Fruit fly (Drosophila melanogaster) whole organism, prepupa: Measurements from ENCODE around the gene Ance.

Experiments
- Blimp-1 ChIP-seq: fragments of 200-800 bp; sonication (Bioruptor generic); optimal IDR thresholded peaks from 3 replicates; lab custom pipeline; 2017; ENCODE audit warnings: missing biosample characterization, missing genetic modification characterization, mild to moderate bottlenecking, moderate library complexity, missing genetic modification reagents
- CG10631 ChIP-seq: fragments of 200-800 bp; sonication (Bioruptor generic); optimal IDR thresholded peaks from 2 replicates; lab custom pipeline; 2016; ENCODE audit warnings: missing biosample characterization, missing genetic modification characterization
- CG10669 ChIP-seq: fragments of 200-800 bp; sonication (Bioruptor generic); optimal IDR thresholded peaks from 3 replicates; lab custom pipeline; 2018; ENCODE audit warnings: missing biosample characterization, mild to moderate bottlenecking, missing genetic modification characterization, moderate library complexity
- CG11294 ChIP-seq: fragments of 200-800 bp; sonication (Bioruptor generic); IDR thresholded peaks from 2 replicates; pipeline ENCODE4 v1.3.6; 2022; ENCODE audit warnings: missing biosample characterization, missing genetic modification characterization
- CG11762 ChIP-seq: fragments of 200-800 bp; sonication (Bioruptor generic); optimal IDR thresholded peaks from 3 replicates; lab custom pipeline; 2016; ENCODE audit warnings: missing biosample characterization, missing genetic modification characterization; ENCODE audit not compliant: insufficient read depth
- CG11902 ChIP-seq: fragments of 200-800 bp; sonication (Bioruptor generic); optimal IDR thresholded peaks from 3 replicates; lab custom pipeline; 2016; ENCODE audit warnings: missing biosample characterization, missing genetic modification characterization
- CG15336 ChIP-seq: fragments of 200-800 bp; sonication (Bioruptor generic); IDR thresholded peaks from 2 replicates; pipeline ENCODE4 v1.3.6; 2022; ENCODE audit warnings: missing biosample characterization, missing genetic modification characterization
- CG1621 ChIP-seq: fragments of 200-800 bp; sonication (Bioruptor generic); optimal IDR thresholded peaks from 3 replicates; lab custom pipeline; 2018; ENCODE audit warnings: missing biosample characterization, mild to moderate bottlenecking, missing genetic modification characterization
- CG16779 ChIP-seq: fragments of 200-800 bp; sonication (Bioruptor generic); optimal IDR thresholded peaks from 3 replicates; lab custom pipeline; 2017; ENCODE audit warnings: missing biosample characterization, mild to moderate bottlenecking, missing genetic modification characterization
- CG32006 ChIP-seq: fragments of 200-800 bp; sonication (Bioruptor generic); optimal IDR thresholded peaks from 3 replicates; lab custom pipeline; 2017; ENCODE audit warnings: missing biosample characterization, mild to moderate bottlenecking, missing genetic modification characterization
- CG34406 ChIP-seq: fragments of 200-800 bp; sonication (Bioruptor generic); optimal IDR thresholded peaks from 3 replicates; lab custom pipeline; 2016; ENCODE audit warnings: missing biosample characterization, missing genetic modification characterization
- CG3919 ChIP-seq: fragments of 200-800 bp; sonication (Bioruptor generic); optimal IDR thresholded peaks from 3 replicates; lab custom pipeline; 2016; ENCODE audit warnings: missing biosample characterization, missing genetic modification characterization
- CG4318 ChIP-seq: fragments of 200-800 bp; sonication (Bioruptor generic); optimal IDR thresholded peaks from 3 replicates; lab custom pipeline; 2017; ENCODE audit warnings: missing biosample characterization, mild to moderate bottlenecking, missing genetic modification characterization
- CG6163 ChIP-seq: fragments of 200-800 bp; sonication (Bioruptor generic); IDR thresholded peaks from 3 replicates; pipeline ENCODE4 v1.3.6; 2022; ENCODE audit warnings: missing biosample characterization, missing genetic modification characterization
- CG6792 ChIP-seq: fragments of 200-800 bp; sonication (Bioruptor generic); optimal IDR thresholded peaks from 3 replicates; lab custom pipeline; 2016; ENCODE audit warnings: missing biosample characterization, missing genetic modification characterization
- CG6808 ChIP-seq: fragments of 200-800 bp; sonication (Bioruptor generic); optimal IDR thresholded peaks from 3 replicates; lab custom pipeline; 2017; ENCODE audit warnings: missing biosample characterization, missing genetic modification characterization, mild to moderate bottlenecking, moderate library complexity, missing genetic modification reagents
- CG8119 ChIP-seq: fragments of 200-800 bp; sonication (Bioruptor generic); IDR thresholded peaks from 3 replicates; pipeline ENCODE4 v1.3.6; 2022; ENCODE audit warnings: missing biosample characterization, missing genetic modification characterization
- CG8632 ChIP-seq: fragments of 200-800 bp; sonication (Bioruptor generic); optimal IDR thresholded peaks from 3 replicates; lab custom pipeline; 2016; ENCODE audit warnings: missing biosample characterization, missing genetic modification characterization
- CG9139 ChIP-seq: fragments of 200-800 bp; sonication (Bioruptor generic); optimal IDR thresholded peaks from 3 replicates; lab custom pipeline; 2017; ENCODE audit warnings: missing biosample characterization, mild to moderate bottlenecking, missing genetic modification characterization
- Eip78C ChIP-seq: fragments of 200-800 bp; sonication (Bioruptor generic); peaks from one replicate; lab custom pipeline; 2016; ENCODE audit warnings: missing biosample characterization, missing genetic modification characterization
- Eip93F ChIP-seq: fragments of 200-800 bp; sonication (Bioruptor generic); optimal IDR thresholded peaks from 2 replicates; lab custom pipeline; 2016; ENCODE audit warnings: missing biosample characterization, mild to moderate bottlenecking, missing genetic modification characterization
- Ets21C ChIP-seq: fragments of 200-800 bp; sonication (Bioruptor generic); optimal IDR thresholded peaks from 3 replicates; lab custom pipeline; 2016; ENCODE audit warnings: missing biosample characterization, missing genetic modification characterization
- Ets96B ChIP-seq: fragments of 200-800 bp; optimal IDR thresholded peaks from 2 replicates; lab custom pipeline; 2019; ENCODE audit warnings: missing biosample characterization, mild to moderate bottlenecking, missing genetic modification characterization, moderate library complexity
- Gug ChIP-seq: fragments of 200-800 bp; sonication (Bioruptor generic); IDR thresholded peaks from 2 replicates; pipeline ENCODE4 v1.3.6; 2022; ENCODE audit warnings: missing biosample characterization, missing genetic modification characterization
- Hr39 ChIP-seq: fragments of 200-800 bp; sonication (Bioruptor generic); optimal IDR thresholded peaks from 2 replicates; lab custom pipeline; 2016; ENCODE audit warnings: missing biosample characterization, missing genetic modification characterization
- Hr4 ChIP-seq: fragments of 200-800 bp; sonication (Bioruptor generic); optimal IDR thresholded peaks from 3 replicates; lab custom pipeline; 2016; ENCODE audit warnings: missing biosample characterization, missing genetic modification characterization
- Lpt ChIP-seq: fragments of 200-800 bp; sonication (Bioruptor generic); optimal IDR thresholded peaks from 3 replicates; lab custom pipeline; 2016; ENCODE audit warnings: missing biosample characterization, missing genetic modification characterization
- Met ChIP-seq: fragments of 200-800 bp; sonication (Bioruptor generic); optimal IDR thresholded peaks from 3 replicates; lab custom pipeline; 2016; ENCODE audit warnings: missing biosample characterization, missing genetic modification characterization
- OdsH ChIP-seq: fragments of 200-800 bp; sonication (Bioruptor generic); optimal IDR thresholded peaks from 3 replicates; lab custom pipeline; 2016; ENCODE audit warnings: missing biosample characterization, missing genetic modification characterization
- Smox ChIP-seq: fragments of 200-800 bp; sonication (Bioruptor generic); optimal IDR thresholded peaks from 3 replicates; lab custom pipeline; 2016; ENCODE audit warnings: missing biosample characterization, missing genetic modification characterization
- Sox14 ChIP-seq: fragments of 200-800 bp; sonication (Bioruptor generic); optimal IDR thresholded peaks from 3 replicates; lab custom pipeline; 2016; ENCODE audit warnings: missing biosample characterization, missing genetic modification characterization
- Sox15 ChIP-seq: fragments of 200-800 bp; sonication (Bioruptor generic); optimal IDR thresholded peaks from 3 replicates; lab custom pipeline; 2016; ENCODE audit warnings: missing biosample characterization, missing genetic modification characterization
- acj6 ChIP-seq: fragments of 200-800 bp; sonication (Bioruptor generic); optimal IDR thresholded peaks from 3 replicates; lab custom pipeline; 2016; ENCODE audit warnings: missing biosample characterization, missing genetic modification characterization
- dac ChIP-seq: fragments of 200-800 bp; sonication (Bioruptor generic); optimal IDR thresholded peaks from 2 replicates; lab custom pipeline; 2017; ENCODE audit warnings: missing biosample characterization, mild to moderate bottlenecking, missing genetic modification characterization
- dsx ChIP-seq: fragments of 200-800 bp; optimal IDR thresholded peaks from 3 replicates; lab custom pipeline; 2019; ENCODE audit warnings: missing biosample characterization, mild to moderate bottlenecking, missing genetic modification characterization, moderate library complexity; ENCODE audit not compliant: poor library complexity, severe bottlenecking
- esn ChIP-seq: fragments of 200-800 bp; sonication (Bioruptor generic); optimal IDR thresholded peaks from 2 replicates; lab custom pipeline; 2016; ENCODE audit warnings: missing biosample characterization, mild to moderate bottlenecking, missing genetic modification characterization, moderate library complexity
- fd59A ChIP-seq: fragments of 200-800 bp; sonication (Bioruptor generic); optimal IDR thresholded peaks from 2 replicates; lab custom pipeline; 2017; ENCODE audit warnings: missing biosample characterization, mild to moderate bottlenecking, missing genetic modification characterization, missing genetic modification reagents
- fd85E ChIP-seq: fragments of 200-800 bp; sonication (Bioruptor generic); optimal IDR thresholded peaks from 3 replicates; lab custom pipeline; 2016; ENCODE audit warnings: missing biosample characterization, missing genetic modification characterization
- fkh ChIP-seq: fragments of 200-800 bp; sonication (Bioruptor generic); optimal IDR thresholded peaks from 3 replicates; lab custom pipeline; 2017; ENCODE audit warnings: missing biosample characterization, mild to moderate bottlenecking, missing genetic modification characterization, moderate library complexity
- lz ChIP-seq: fragments of 200-800 bp; sonication (Bioruptor generic); optimal IDR thresholded peaks from 3 replicates; lab custom pipeline; 2016; ENCODE audit warnings: missing biosample characterization, missing genetic modification characterization
- net ChIP-seq: fragments of 200-800 bp; sonication (Bioruptor generic); optimal IDR thresholded peaks from 3 replicates; lab custom pipeline; 2016; ENCODE audit warnings: missing biosample characterization, missing genetic modification characterization
- pdm3 ChIP-seq: fragments of 200-800 bp; sonication (Bioruptor generic); optimal IDR thresholded peaks from 3 replicates; lab custom pipeline; 2016; ENCODE audit warnings: missing biosample characterization, missing genetic modification characterization
- salr ChIP-seq, 2 experiments: fragments of 200-800 bp; sonication (Bioruptor generic); optimal IDR thresholded peaks; 3 replicates each; lab custom pipeline; 2016 to 2018; ENCODE audit warnings: missing biosample characterization in 2 of 2, missing genetic modification characterization in 2 of 2, mild to moderate bottlenecking in 1 of 2
- spab ChIP-seq: fragments of 200-800 bp; sonication (Bioruptor generic); optimal IDR thresholded peaks from 2 replicates; lab custom pipeline; 2017; ENCODE audit warnings: missing biosample characterization, mild to moderate bottlenecking, missing genetic modification characterization, missing genetic modification reagents
- ss ChIP-seq, 2 experiments: fragments of 200-800 bp; sonication (Bioruptor generic); optimal IDR thresholded peaks; 2 replicates in 1 of 2; 3 replicates in 1 of 2; lab custom pipeline; 2017 to 2018; ENCODE audit warnings: mild to moderate bottlenecking in 2 of 2, missing biosample characterization in 2 of 2, missing genetic modification characterization in 2 of 2, moderate library complexity in 1 of 2
- svp ChIP-seq: fragments of 200-800 bp; sonication (Bioruptor generic); peaks from one replicate; lab custom pipeline; 2016; ENCODE audit warnings: missing biosample characterization, missing genetic modification characterization
- topi ChIP-seq: fragments of 200-800 bp; sonication (Bioruptor generic); optimal IDR thresholded peaks from 3 replicates; lab custom pipeline; 2016; ENCODE audit warnings: missing biosample characterization, missing genetic modification characterization
- vri ChIP-seq: fragments of 200-800 bp; sonication (Bioruptor generic); optimal IDR thresholded peaks from 3 replicates; lab custom pipeline; 2016; ENCODE audit warnings: missing biosample characterization, mild to moderate bottlenecking, missing genetic modification characterization

The Ance gene

DNA sequence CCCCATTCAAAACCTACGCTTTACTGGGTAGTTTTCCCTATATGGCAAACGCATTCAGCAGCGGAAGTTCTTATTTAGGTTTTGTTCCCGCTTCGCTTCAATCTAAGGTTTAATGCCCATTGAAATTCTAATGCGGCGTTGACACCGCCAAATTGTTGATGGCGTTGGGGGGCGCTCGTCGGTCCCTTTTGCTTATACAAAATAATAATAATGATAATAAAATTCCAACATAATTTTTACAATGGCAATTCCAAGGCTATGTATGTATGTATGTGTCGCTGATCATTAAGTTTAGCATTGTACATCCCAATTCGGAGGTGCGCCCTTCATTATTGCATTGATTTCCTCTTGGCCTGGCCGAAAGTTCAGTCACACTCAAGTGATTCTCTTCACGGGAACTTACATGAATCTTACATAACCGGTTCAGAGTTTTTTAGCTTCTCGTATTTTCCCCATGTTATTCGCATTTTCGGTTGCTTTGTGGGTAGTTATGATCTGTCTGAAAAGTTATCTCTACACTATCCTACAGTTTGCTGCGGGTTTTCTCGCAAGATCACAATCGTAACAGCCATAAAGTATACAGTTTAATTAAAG is 21.3 kb upstream of the Ance start:
- no peak for TF ChIP-seq OdsH (GFP tag; lab: Kevin White, UChicago)
- no peak for TF ChIP-seq acj6 (GFP tag; lab: Kevin White, UChicago)
- TF ChIP-seq Hr4 (GFP tag; lab: Kevin White, UChicago) = no peak
- TF ChIP-seq esn = no peak
- TF ChIP-seq CG8632 = no peak
- TF ChIP-seq net (GFP tag; lab: Kevin White, UChicago) = peak; percentile 10

DNA sequence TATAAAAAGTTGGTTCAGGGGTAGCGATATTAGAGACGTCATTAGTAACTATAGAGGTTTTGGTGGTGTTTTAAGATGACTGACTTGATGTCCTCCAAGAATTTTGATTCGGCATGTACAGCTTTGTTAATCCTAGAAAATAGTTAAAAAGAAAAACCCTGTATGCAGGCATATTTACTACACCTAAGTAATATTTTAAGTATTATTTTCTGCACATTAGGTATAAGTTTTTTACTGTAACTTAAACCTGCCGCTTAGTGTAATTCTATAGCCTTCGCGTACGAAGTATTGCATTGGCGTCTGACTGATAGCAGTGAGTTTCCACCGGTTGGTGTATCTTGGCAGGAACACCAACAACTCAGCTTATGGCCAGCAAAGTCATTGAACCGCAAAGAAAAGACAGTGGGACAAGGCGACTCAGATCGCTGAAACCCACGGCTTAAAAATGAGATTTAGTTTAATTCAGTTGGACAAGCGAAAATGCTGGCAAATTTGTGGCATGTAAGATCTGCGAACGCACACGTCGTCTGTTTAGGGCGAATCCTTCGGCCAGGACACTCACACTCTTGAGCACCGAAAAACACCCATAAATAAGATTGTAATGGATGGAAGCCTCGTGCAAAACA is 20.7 kb upstream of the Ance start:
- peak; percentile 35 for TF ChIP-seq lz (GFP tag; lab: Kevin White, UChicago)
- TF ChIP-seq topi (GFP tag; lab: Kevin White, UChicago) = peak; percentile 58
- no peak for TF ChIP-seq Gug (GFP tag; lab: Robert Waterston, UW)
- peak; percentile 24 for TF ChIP-seq Hr39
- no peak for TF ChIP-seq net (GFP tag; lab: Kevin White, UChicago)
- TF ChIP-seq fd59A = peak; percentile 37
- peak in 1 of 2 experiments; percentile 5 for TF ChIP-seq salr (GFP tag; optimal IDR thresholded peaks at IDR 0.05; lab: Kevin White, UChicago)
- peak; percentile 90 for TF ChIP-seq Eip78C
- TF ChIP-seq CG4318 (GFP tag; lab: Kevin White, UChicago) = no peak
- TF ChIP-seq dsx = no peak
- TF ChIP-seq Sox14 = no peak
- TF ChIP-seq CG6792 (GFP tag; lab: Kevin White, UChicago) = peak; percentile 36
- peak; percentile 88 for TF ChIP-seq svp (GFP tag; lab: Kevin White, UChicago)
- TF ChIP-seq CG32006 (GFP tag; lab: Kevin White, UChicago) = peak; percentile 12
- peak; percentile 63 for TF ChIP-seq CG6808 (GFP tag; lab: Kevin White, UChicago)
- peak; percentile 58 for TF ChIP-seq Met (GFP tag; lab: Kevin White, UChicago)
- peak; percentile 1 to 57 for TF ChIP-seq ss (GFP tag; optimal IDR thresholded peaks at IDR 0.05; lab: Kevin White, UChicago)
- TF ChIP-seq CG15336 (GFP tag; lab: Robert Waterston, UW) = 0 out of 2 replicates have a peak, but pooled peaks have one; percentile 7
- peak; percentile 17 for TF ChIP-seq Ets21C (GFP tag; lab: Kevin White, UChicago)
- no peak for TF ChIP-seq CG11294 (GFP tag; lab: Robert Waterston, UW)
- no peak for TF ChIP-seq Eip93F
- no peak for TF ChIP-seq CG1621 (tag; lab: Kevin White, UChicago)
- peak; percentile 33 for TF ChIP-seq CG34406
- TF ChIP-seq fd85E (GFP tag; lab: Kevin White, UChicago) = no peak
- TF ChIP-seq CG8119 (GFP tag; lab: Robert Waterston, UW) = no peak
- no peak for TF ChIP-seq fkh
- TF ChIP-seq esn = peak; percentile 63
- peak; percentile 46 for TF ChIP-seq CG3919 (GFP tag; lab: Kevin White, UChicago)
- peak; percentile 15 for TF ChIP-seq CG8632
- peak; percentile 15 for TF ChIP-seq Ets96B (tag; lab: Kevin White, UChicago)
- TF ChIP-seq CG10669 = peak; percentile 29
- no peak for TF ChIP-seq CG9139 (GFP tag; lab: Kevin White, UChicago)
- TF ChIP-seq CG10631 (GFP tag; lab: Kevin White, UChicago) = no peak
- TF ChIP-seq dac = no peak
- no peak for TF ChIP-seq Hr4 (GFP tag; lab: Kevin White, UChicago)
- no peak for TF ChIP-seq CG16779 (tag; lab: Kevin White, UChicago)
- peak; percentile 31 for TF ChIP-seq Smox
- no peak for TF ChIP-seq CG11902
- TF ChIP-seq pdm3 = peak; percentile 2
- TF ChIP-seq vri (GFP tag; lab: Kevin White, UChicago) = no peak
- TF ChIP-seq CG6163 (GFP tag; lab: Robert Waterston, UW) = 0 out of 3 replicates have a peak, but pooled peaks have one; percentile 6
- TF ChIP-seq spab (GFP tag; lab: Kevin White, UChicago) = peak; percentile 30
- no peak for TF ChIP-seq Sox15 (GFP tag; lab: Kevin White, UChicago)
- no peak for TF ChIP-seq Lpt
- peak; percentile 34 for TF ChIP-seq Blimp-1 (GFP tag; lab: Kevin White, UChicago)
- TF ChIP-seq CG11762 (GFP tag; lab: Kevin White, UChicago) = no peak
